Worm (Caenorhabditis elegans) whole organism, late embryonic: ENCODE data around the gene Y6G8.15.
"Not testable (repeated sequence)": the region's sequence is repeated elsewhere in the genome, so short reads cannot be mapped to it uniquely, and the experiment has no call there.

Source experiments
- T23F11.4 ChIP-seq: fragments of 200-800 bp; sonication (Bioruptor generic); optimal IDR thresholded peaks from 2 replicates; lab custom pipeline; 2018; ENCODE audit warnings: mild to moderate bottlenecking, missing genetic modification characterization, missing compliant biosample characterization
- ceh-18 ChIP-seq: sonication (generic microtip); optimal IDR thresholded peaks from 2 replicates; lab custom pipeline; 2016; ENCODE audit warnings: missing genetic modification characterization, missing compliant biosample characterization
- ceh-22 ChIP-seq: sonication (generic microtip); optimal IDR thresholded peaks from 2 replicates; lab custom pipeline; 2017; ENCODE audit warnings: missing biosample characterization, missing genetic modification characterization
- ceh-30 ChIP-seq: fragments of 150-350 bp; optimal IDR thresholded peaks from 2 replicates; lab custom pipeline; 2014; ENCODE audit warnings: missing biosample characterization, missing genetic modification characterization
- ceh-31 ChIP-seq: sonication (generic microtip); optimal IDR thresholded peaks from 2 replicates; lab custom pipeline; 2016; ENCODE audit warnings: missing genetic modification characterization, missing compliant biosample characterization
- ceh-48 ChIP-seq: sonication (generic microtip); optimal IDR thresholded peaks from 2 replicates; lab custom pipeline; 2016; ENCODE audit warnings: missing genetic modification characterization, inconsistent platforms, missing compliant biosample characterization
- dmd-4 ChIP-seq: sonication (generic microtip); optimal IDR thresholded peaks from 2 replicates; lab custom pipeline; 2016; ENCODE audit warnings: borderline replicate concordance, missing genetic modification characterization, missing compliant biosample characterization
- elt-2 ChIP-seq: sonication (generic microtip); optimal IDR thresholded peaks from 2 replicates; lab custom pipeline; 2016; ENCODE audit warnings: missing genetic modification reagents, missing genetic modification characterization, missing compliant biosample characterization
- elt-4 ChIP-seq: sonication (generic microtip); optimal IDR thresholded peaks from 2 replicates; lab custom pipeline; 2016; ENCODE audit warnings: missing genetic modification characterization, missing compliant biosample characterization
- eyg-1 ChIP-seq: sonication (generic microtip); optimal IDR thresholded peaks from 2 replicates; lab custom pipeline; 2016; ENCODE audit warnings: missing genotype, missing genetic modification characterization, missing compliant biosample characterization
- fax-1 ChIP-seq: sonication (generic microtip); optimal IDR thresholded peaks from 2 replicates; lab custom pipeline; 2016; ENCODE audit warnings: missing genotype, missing genetic modification characterization, missing compliant biosample characterization
- hlh-30 ChIP-seq: sonication (generic microtip); optimal IDR thresholded peaks from 2 replicates; lab custom pipeline; 2017; ENCODE audit warnings: antibody characterized with exemption, missing genetic modification characterization, missing compliant biosample characterization; ENCODE audit not compliant: insufficient read depth
- lim-6 ChIP-seq: sonication (generic microtip); optimal IDR thresholded peaks from 2 replicates; lab custom pipeline; 2016; ENCODE audit warnings: missing genetic modification characterization, missing compliant biosample characterization
- lin-11 ChIP-seq: fragments of 200-800 bp; sonication (Bioruptor generic); optimal IDR thresholded peaks from 2 replicates; lab custom pipeline; 2018; ENCODE audit warnings: mild to moderate bottlenecking, missing genetic modification characterization, missing compliant biosample characterization
- madf-2 ChIP-seq: sonication (generic microtip); optimal IDR thresholded peaks from 2 replicates; lab custom pipeline; 2017; ENCODE audit warnings: missing genetic modification characterization, missing compliant biosample characterization
- nfya-1 ChIP-seq: sonication (generic microtip); optimal IDR thresholded peaks from 2 replicates; lab custom pipeline; 2017; ENCODE audit warnings: missing genetic modification characterization, mild to moderate bottlenecking, missing compliant biosample characterization, antibody characterized with exemption, moderate library complexity
- nhr-11 ChIP-seq: fragments of 150-350 bp; optimal IDR thresholded peaks from 2 replicates; lab custom pipeline; 2014; ENCODE audit warnings: missing biosample characterization, missing genetic modification characterization
- odd-2 ChIP-seq: sonication (generic microtip); optimal IDR thresholded peaks from 2 replicates; lab custom pipeline; 2017; ENCODE audit warnings: antibody characterized with exemption, mild to moderate bottlenecking, missing genetic modification characterization, missing compliant biosample characterization
- pag-3 ChIP-seq: sonication (generic microtip); optimal IDR thresholded peaks from 2 replicates; lab custom pipeline; 2016; ENCODE audit warnings: missing compliant biosample characterization, missing genetic modification characterization, borderline replicate concordance
- pat-9 ChIP-seq: fragments of 200-800 bp; sonication (Bioruptor generic); optimal IDR thresholded peaks from 2 replicates; lab custom pipeline; 2018; ENCODE audit warnings: mild to moderate bottlenecking, missing genetic modification characterization, moderate library complexity, missing compliant biosample characterization
- pqm-1 ChIP-seq: sonication (generic microtip); optimal IDR thresholded peaks from 2 replicates; lab custom pipeline; 2016; ENCODE audit warnings: missing genetic modification characterization, missing compliant biosample characterization
- pros-1 ChIP-seq: fragments of 150-350 bp; optimal IDR thresholded peaks from 2 replicates; lab custom pipeline; 2014; ENCODE audit warnings: missing biosample characterization, missing genetic modification reagents, missing genetic modification characterization
- sdc-2 ChIP-seq: sonication (generic microtip); optimal IDR thresholded peaks from 2 replicates; lab custom pipeline; 2016; ENCODE audit warnings: missing genotype, missing genetic modification characterization, missing compliant biosample characterization
- sox-2 ChIP-seq: fragments of 200-800 bp; sonication (Bioruptor generic); IDR thresholded peaks from 2 replicates; pipeline ENCODE4 v1.3.6; 2022; ENCODE audit warnings: missing genetic modification reagents, missing genetic modification characterization, missing compliant biosample characterization
- tbx-2 ChIP-seq: sonication (generic microtip); optimal IDR thresholded peaks from 2 replicates; lab custom pipeline; 2016; ENCODE audit warnings: missing genetic modification characterization, missing compliant biosample characterization
- tbx-7 ChIP-seq: sonication (generic microtip); optimal IDR thresholded peaks from 2 replicates; lab custom pipeline; 2016; ENCODE audit warnings: missing genotype, missing genetic modification characterization, missing compliant biosample characterization
- unc-3 ChIP-seq, 2 experiments: fragments of 200-800 bp in 1 of 2; sonication (Bioruptor generic) in 1 of 2; sonication (generic microtip) in 1 of 2; conservative IDR thresholded peaks in 1 of 2; optimal IDR thresholded peaks in 1 of 2; 2 replicates each; pipeline versions ENCODE4 v1.3.6 to Lab custom; 2016 to 2022; ENCODE audit warnings: missing compliant biosample characterization in 2 of 2, missing genetic modification characterization in 2 of 2, missing genetic modification reagents in 1 of 2
- unc-55 ChIP-seq: sonication (generic microtip); optimal IDR thresholded peaks from 2 replicates; lab custom pipeline; 2017; ENCODE audit warnings: missing biosample characterization, missing genetic modification reagents, missing genetic modification characterization
- ztf-16 ChIP-seq: sonication (generic microtip); optimal IDR thresholded peaks from 2 replicates; lab custom pipeline; 2017; ENCODE audit warnings: missing genetic modification characterization, missing compliant biosample characterization

Y6G8.15 gene

DNA sequence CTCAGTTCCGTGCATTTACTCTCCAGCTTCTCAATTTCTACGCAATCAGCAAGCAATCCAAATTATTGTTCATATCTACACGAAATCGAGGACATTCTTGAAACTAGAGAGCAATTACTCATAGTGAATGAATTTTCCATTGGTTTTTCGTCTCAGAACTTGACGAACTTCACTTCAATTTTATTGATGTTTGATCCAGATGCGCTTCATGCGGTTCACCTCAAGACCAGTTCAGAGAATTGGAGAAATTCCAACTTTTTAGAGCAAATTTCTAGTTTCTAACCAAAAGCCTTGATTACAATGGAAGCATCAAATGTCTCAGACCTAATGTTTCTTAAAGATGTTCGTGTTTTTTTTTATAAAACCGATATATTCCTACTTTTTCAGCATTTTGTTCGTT is 9.9 kb upstream of the Y6G8.15 start, which contains the start of gene Y6G8.8:
Y6G8.8 (plus strand) TSS at position 301 of the 400 bp plus-strand sequence.
- TF ChIP-seq hlh-30 (no peak), ceh-31 (no peak)
- TF ChIP-seq, all 69 proteins: peak for 0

DNA sequence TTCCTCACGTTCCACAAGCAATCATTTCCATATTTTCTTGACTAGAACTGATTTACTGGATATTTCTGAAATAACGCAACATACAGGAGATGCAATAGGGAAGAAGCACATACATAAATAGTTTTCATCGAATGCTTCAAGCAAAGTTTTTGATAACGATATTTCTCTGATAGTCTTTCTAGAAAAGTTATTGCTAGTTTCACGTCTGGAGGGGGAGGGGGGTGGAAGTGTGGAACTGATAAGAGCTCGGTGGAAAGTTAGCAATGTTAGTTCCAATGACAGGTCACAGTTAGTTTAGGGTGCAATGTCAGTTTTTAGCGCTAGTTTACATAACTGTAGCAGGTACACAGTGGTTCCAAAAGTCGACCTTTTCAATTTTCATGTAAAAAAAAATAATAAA is 6.4 kb upstream of the Y6G8.15 start, which contains the start of gene Y6G8.6:
Y6G8.6 (minus strand) TSS at position 98 of the 400 bp plus-strand sequence.
- TF ChIP-seq lim-6 (tag; lab: Kevin White, UChicago) (no peak), elt-2 (peak; percentile 14)

DNA sequence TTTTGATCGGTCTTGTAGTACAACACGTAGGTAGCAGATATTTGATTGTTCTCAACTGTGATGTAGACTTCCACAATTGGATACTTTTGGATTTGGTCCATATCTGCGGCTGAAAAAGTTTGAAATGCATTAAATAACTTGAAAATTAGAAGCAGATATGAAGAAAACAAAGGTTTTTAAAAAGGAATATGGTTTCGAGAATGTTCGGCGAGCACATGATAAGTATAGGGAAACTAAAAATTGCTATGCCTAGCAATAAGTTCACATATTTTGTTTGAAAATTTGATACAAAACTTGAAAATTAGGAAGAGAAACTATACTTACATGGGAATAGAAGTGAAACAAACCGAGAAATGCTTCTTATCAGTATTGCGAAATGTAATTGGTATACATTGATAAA is 5.2 kb upstream of the Y6G8.15 start, which contains the start of gene Y6G8.5:
Y6G8.5 (minus strand) TSS at position 101 of the 400 bp plus-strand sequence.
- TF ChIP-seq ceh-30 (tag; lab: Kevin White, UChicago) (no peak), tbx-7 (tag; lab: Kevin White, UChicago) (no peak), nhr-11 (no peak), elt-4 (no peak), sdc-2 (tag; lab: Kevin White, UChicago) (no peak), odd-2 (tag; lab: Kevin White, UChicago) (no peak), ceh-22 (tag; lab: Kevin White, UChicago) (no peak)

ce11 chrV:17614251-17614650 is 3.8 kb upstream of the Y6G8.15 start, which contains the start of gene Y6G8.14:
Gene Y6G8.14, minus strand, starts transcription at chrV:17614351.
- no peak for TF ChIP-seq ztf-16

ce11 chrV:17607797-17608196 is 2.6 kb downstream of the Y6G8.15 start, which contains the start of gene srz-91:
Gene srz-91, plus strand, starts transcription at chrV:17608097.
- TF ChIP-seq eyg-1 (tag; lab: Kevin White, UChicago), result no peak

- TF ChIP-seq pag-3 (tag; lab: Kevin White, UChicago); unc-3 (GFP tag; conservative IDR thresholded peaks at IDR 0.05; lab: Robert Waterston, UW); unc-3 (tag; optimal IDR thresholded peaks at IDR 0.05; lab: Kevin White, UChicago); dmd-4: not testable (repeated sequence)
Observed at ce11 chrV:17606050-17606449, 4.4 kb downstream of the Y6G8.15 start, which contains the start of gene Y6G8.16. Gene Y6G8.16, plus strand, starts transcription at chrV:17606350.

DNA sequence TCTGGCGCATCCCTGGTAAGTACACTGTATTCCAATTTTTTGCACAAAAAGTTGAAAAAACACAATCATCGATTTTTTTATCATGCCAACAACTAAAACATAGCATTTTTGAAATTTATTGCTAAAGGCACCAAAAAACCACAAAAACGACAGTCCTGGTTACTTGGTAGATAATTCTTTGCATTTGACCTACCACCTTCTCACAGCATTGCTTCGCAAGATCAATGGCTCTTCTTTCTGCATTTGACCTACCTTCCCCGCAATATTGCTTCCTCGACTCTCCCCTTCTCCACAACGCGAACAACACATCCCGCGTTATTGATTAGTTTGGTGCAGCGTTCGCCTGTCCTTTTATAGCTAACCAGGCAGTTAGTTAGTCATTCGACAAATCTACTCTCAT is 8.9 kb downstream of the Y6G8.15 start, which contains the start of gene ztf-25:
ztf-25 (plus strand) TSS at position 301 of the 400 bp plus-strand sequence.
- TF ChIP-seq ztf-16 (no peak), pros-1 (no peak), unc-55 (no peak), ceh-18 (tag; lab: Kevin White, UChicago) (no peak), pat-9 (no peak), lin-11 (tag; lab: Kevin White, UChicago) (no peak), nfya-1 (tag; lab: Kevin White, UChicago) (no peak), ceh-48 (tag; lab: Kevin White, UChicago) (no peak), pqm-1 (tag; lab: Kevin White, UChicago) (no peak), elt-4 (no peak), sox-2 (GFP tag; lab: Robert Waterston, UW) (no peak), madf-2 (tag; lab: Kevin White, UChicago) (no peak), lim-6 (tag; lab: Kevin White, UChicago) (no peak), T23F11.4 (GFP tag; lab: Kevin White, UChicago) (no peak), sdc-2 (tag; lab: Kevin White, UChicago) (no peak), tbx-2 (no peak), fax-1 (tag; lab: Kevin White, UChicago) (no peak)
